Fruit fly (Drosophila melanogaster) whole organism, embryonic: ENCODE measurements around the gene DAAM.

Source experiments
- Aef1 ChIP-seq: fragments of 200-800 bp; sonication (Bioruptor generic); IDR thresholded peaks from 3 replicates; pipeline ENCODE4 v1.3.6; 2022; ENCODE audit warnings: missing biosample characterization, missing genetic modification characterization
- Awh ChIP-seq: fragments of 200-800 bp; sonication (Bioruptor generic); IDR thresholded peaks from 2 replicates; pipeline ENCODE4, ENCODE4 v1.3.6; 2022; ENCODE audit warnings: missing biosample characterization, missing genetic modification characterization
- B-H1 ChIP-seq: fragments of 200-800 bp; sonication (Bioruptor generic); IDR thresholded peaks from 3 replicates; pipeline ENCODE4 v1.3.6; 2022; ENCODE audit warnings: missing biosample characterization, missing genetic modification characterization
- CG10366 ChIP-seq: fragments of 200-800 bp; sonication (Bioruptor generic); IDR thresholded peaks from 2 replicates; pipeline ENCODE4 v1.3.6; 2022; ENCODE audit warnings: missing biosample characterization, missing genetic modification characterization
- CG10565 ChIP-seq: fragments of 200-800 bp; sonication (Bioruptor generic); optimal IDR thresholded peaks from 3 replicates; lab custom pipeline; 2016; ENCODE audit warnings: missing biosample characterization, mild to moderate bottlenecking, missing genetic modification characterization
- CG10959 ChIP-seq: fragments of 200-800 bp; sonication (Bioruptor generic); IDR thresholded peaks from 2 replicates; pipeline ENCODE4 v1.3.6; 2022; ENCODE audit warnings: missing biosample characterization, missing genetic modification characterization
- CG11504 ChIP-seq: fragments of 200-800 bp; sonication (Bioruptor generic); optimal IDR thresholded peaks from 3 replicates; lab custom pipeline; 2019; ENCODE audit warnings: missing biosample characterization, mild to moderate bottlenecking, missing genetic modification characterization, moderate library complexity
- CG12104 ChIP-seq: fragments of 200-800 bp; sonication (Bioruptor generic); optimal IDR thresholded peaks from 3 replicates; lab custom pipeline; 2016; ENCODE audit warnings: missing biosample characterization, missing genetic modification characterization
- CG1233 ChIP-seq: fragments of 200-800 bp; sonication (Bioruptor generic); optimal IDR thresholded peaks from 4 replicates; lab custom pipeline; 2018; ENCODE audit warnings: missing biosample characterization, mild to moderate bottlenecking, missing genetic modification characterization
- CG12769 ChIP-seq: fragments of 200-800 bp; sonication (Bioruptor generic); optimal IDR thresholded peaks from 2 replicates; lab custom pipeline; 2019; ENCODE audit warnings: missing biosample characterization, mild to moderate bottlenecking, missing genetic modification characterization, moderate library complexity
- CG1529 ChIP-seq: fragments of 200-800 bp; sonication (Bioruptor generic); optimal IDR thresholded peaks from 3 replicates; lab custom pipeline; 2018; ENCODE audit warnings: missing biosample characterization, missing genetic modification characterization
- CG16863 ChIP-seq: fragments of 200-800 bp; sonication (Bioruptor generic); optimal IDR thresholded peaks from 3 replicates; lab custom pipeline; 2016; ENCODE audit warnings: missing biosample characterization, missing genetic modification characterization
- CG17829 ChIP-seq: fragments of 200-800 bp; optimal IDR thresholded peaks from 2 replicates; lab custom pipeline; 2019; ENCODE audit warnings: missing biosample characterization, mild to moderate bottlenecking, missing genetic modification characterization, moderate library complexity
- CG1832 ChIP-seq: fragments of 200-800 bp; sonication (Bioruptor generic); optimal IDR thresholded peaks from 2 replicates; lab custom pipeline; 2017; ENCODE audit warnings: missing biosample characterization, mild to moderate bottlenecking, missing genetic modification characterization, inconsistent platforms
- CG2120 ChIP-seq: fragments of 200-800 bp; sonication (Bioruptor generic); optimal IDR thresholded peaks from 3 replicates; lab custom pipeline; 2016; ENCODE audit warnings: missing biosample characterization, missing genetic modification characterization
- CG2199 ChIP-seq: fragments of 200-800 bp; sonication (Bioruptor generic); IDR thresholded peaks from 3 replicates; pipeline ENCODE4 v1.3.6; 2022; ENCODE audit warnings: missing biosample characterization, missing genetic modification characterization
- CG31365 ChIP-seq: fragments of 200-800 bp; sonication (Bioruptor generic); optimal IDR thresholded peaks from 2 replicates; lab custom pipeline; 2018; ENCODE audit warnings: missing biosample characterization, mild to moderate bottlenecking, missing genetic modification characterization
- CG33557 ChIP-seq: fragments of 200-800 bp; sonication (Bioruptor generic); optimal IDR thresholded peaks from 2 replicates; lab custom pipeline; 2019; ENCODE audit warnings: missing biosample characterization, mild to moderate bottlenecking, missing genetic modification characterization, moderate library complexity
- CG34422 ChIP-seq: fragments of 200-800 bp; sonication (Bioruptor generic); IDR thresholded peaks from 3 replicates; pipeline ENCODE4 v1.3.6; 2022; ENCODE audit warnings: missing biosample characterization, missing genetic modification characterization
- CG3847 ChIP-seq: fragments of 200-800 bp; sonication (Bioruptor generic); IDR thresholded peaks from 2 replicates; pipeline ENCODE4 v1.3.6; 2022; ENCODE audit warnings: missing biosample characterization, missing genetic modification characterization
- CG4707 ChIP-seq: fragments of 200-800 bp; sonication (Bioruptor generic); optimal IDR thresholded peaks from 2 replicates; lab custom pipeline; 2018; ENCODE audit warnings: missing biosample characterization, mild to moderate bottlenecking, missing genetic modification characterization, moderate library complexity
- CG4820 ChIP-seq: fragments of 200-800 bp; sonication (Bioruptor generic); optimal IDR thresholded peaks from 3 replicates; lab custom pipeline; 2016; ENCODE audit warnings: missing biosample characterization, missing genetic modification characterization
- CG6813 ChIP-seq: fragments of 200-800 bp; sonication (Bioruptor generic); optimal IDR thresholded peaks from 2 replicates; lab custom pipeline; 2017; ENCODE audit warnings: missing biosample characterization, missing genetic modification characterization, mild to moderate bottlenecking, moderate library complexity, missing genetic modification reagents
- CG9609 ChIP-seq: fragments of 200-800 bp; sonication (Bioruptor generic); optimal IDR thresholded peaks from 3 replicates; lab custom pipeline; 2016; ENCODE audit warnings: missing biosample characterization, missing genetic modification characterization
- CG9932 ChIP-seq: fragments of 200-800 bp; sonication (Bioruptor generic); IDR thresholded peaks from 2 replicates; pipeline ENCODE4 v1.3.6; 2022; ENCODE audit warnings: missing biosample characterization, missing genetic modification characterization
- Dip2 ChIP-seq: fragments of 200-800 bp; sonication (Bioruptor generic); IDR thresholded peaks from 2 replicates; pipeline ENCODE4 v1.3.6; 2022; ENCODE audit warnings: missing biosample characterization, missing genetic modification characterization
- Gug ChIP-seq: fragments of 200-800 bp; sonication (Bioruptor generic); IDR thresholded peaks from 4 replicates; pipeline ENCODE4 v1.3.6; 2022; ENCODE audit warnings: missing biosample characterization, missing genetic modification characterization
- NFAT ChIP-seq: fragments of 200-800 bp; sonication (Bioruptor generic); IDR thresholded peaks from 2 replicates; pipeline ENCODE4 v1.3.6; 2022; ENCODE audit warnings: missing biosample characterization, missing genetic modification characterization
- Oaz ChIP-seq: fragments of 200-800 bp; sonication (Bioruptor generic); IDR thresholded peaks from 2 replicates; pipeline ENCODE4 v1.3.6; 2022; ENCODE audit warnings: missing biosample characterization, missing genetic modification characterization
- Oli ChIP-seq: fragments of 200-800 bp; sonication (Bioruptor generic); optimal IDR thresholded peaks from 2 replicates; lab custom pipeline; 2018; ENCODE audit warnings: missing biosample characterization, mild to moderate bottlenecking, missing genetic modification characterization, moderate library complexity
- Sry-δ ChIP-seq: fragments of 200-800 bp; sonication (Bioruptor generic); optimal IDR thresholded peaks from 2 replicates; lab custom pipeline; 2016; ENCODE audit warnings: missing biosample characterization, missing genetic modification characterization
- Xbp1 ChIP-seq: fragments of 200-800 bp; sonication (Bioruptor generic); optimal IDR thresholded peaks from 3 replicates; lab custom pipeline; 2016; ENCODE audit warnings: missing biosample characterization, mild to moderate bottlenecking, missing genetic modification characterization
- Xrp1 ChIP-seq: fragments of 200-800 bp; sonication (Bioruptor generic); IDR thresholded peaks from 2 replicates; pipeline ENCODE4 v1.3.6; 2022; ENCODE audit warnings: missing biosample characterization, missing genetic modification characterization
- caup ChIP-seq: fragments of 200-800 bp; sonication (Bioruptor generic); optimal IDR thresholded peaks from 3 replicates; lab custom pipeline; 2017; ENCODE audit warnings: missing biosample characterization, mild to moderate bottlenecking, missing genetic modification characterization, moderate library complexity; ENCODE audit not compliant: severe bottlenecking
- chinmo ChIP-seq: fragments of 200-800 bp; sonication (Bioruptor generic); IDR thresholded peaks from 4 replicates; pipeline ENCODE4 v1.3.6; 2022; ENCODE audit warnings: missing biosample characterization, missing genetic modification characterization; ENCODE audit not compliant: partially characterized antibody
- chm ChIP-seq: fragments of 200-800 bp; sonication (Bioruptor generic); IDR thresholded peaks from 2 replicates; pipeline ENCODE4 v1.3.6; 2022; ENCODE audit warnings: missing biosample characterization, missing genetic modification characterization
- corto ChIP-seq: fragments of 200-800 bp; sonication (Bioruptor generic); optimal IDR thresholded peaks from 2 replicates; lab custom pipeline; 2016; ENCODE audit warnings: missing biosample characterization, mild to moderate bottlenecking, missing genetic modification characterization, moderate library complexity
- croc ChIP-seq: fragments of 200-800 bp; sonication (Bioruptor generic); conservative IDR thresholded peaks from 3 replicates; pipeline ENCODE4 v1.3.6; 2022; ENCODE audit warnings: missing biosample characterization, missing genetic modification characterization
- crol ChIP-seq: fragments of 200-800 bp; sonication (Bioruptor generic); IDR thresholded peaks from 2 replicates; pipeline ENCODE4 v1.3.6; 2022; ENCODE audit warnings: missing biosample characterization, missing genetic modification characterization
- emc ChIP-seq: fragments of 200-800 bp; sonication (Bioruptor generic); optimal IDR thresholded peaks from 2 replicates; lab custom pipeline; 2016; ENCODE audit warnings: missing biosample characterization, missing genetic modification characterization
- grau ChIP-seq: fragments of 200-800 bp; optimal IDR thresholded peaks from 3 replicates; lab custom pipeline; 2019; ENCODE audit warnings: missing biosample characterization, mild to moderate bottlenecking, missing genetic modification characterization, moderate library complexity
- gsb-n ChIP-seq: fragments of 200-800 bp; sonication (Bioruptor generic); optimal IDR thresholded peaks from 3 replicates; lab custom pipeline; 2018; ENCODE audit warnings: missing biosample characterization, mild to moderate bottlenecking, missing genetic modification characterization
- gt ChIP-seq: fragments of 200-800 bp; sonication (Bioruptor generic); IDR thresholded peaks from 2 replicates; pipeline ENCODE4 v1.3.6; 2022; ENCODE audit warnings: missing biosample characterization, missing genetic modification characterization
- ham ChIP-seq: fragments of 200-800 bp; sonication (Bioruptor generic); IDR thresholded peaks from 2 replicates; pipeline ENCODE4 v1.3.6; 2022; ENCODE audit warnings: missing biosample characterization, missing genetic modification characterization
- insv ChIP-seq, 2 experiments: fragments of 200-800 bp; sonication (Bioruptor generic); optimal IDR thresholded peaks; 3 replicates each; lab custom pipeline; 2016 to 2018; ENCODE audit warnings: missing biosample characterization in 2 of 2, missing genetic modification characterization in 2 of 2
- peb ChIP-seq: fragments of 200-800 bp; sonication (Bioruptor generic); IDR thresholded peaks from 2 replicates; pipeline ENCODE4 v1.3.6; 2022; ENCODE audit warnings: missing biosample characterization, missing genetic modification characterization
- pnt ChIP-seq: fragments of 200-800 bp; sonication (Bioruptor generic); optimal IDR thresholded peaks from 3 replicates; lab custom pipeline; 2016; ENCODE audit warnings: missing biosample characterization, missing genetic modification characterization
- rib ChIP-seq: fragments of 200-800 bp; sonication (Bioruptor generic); IDR thresholded peaks from 2 replicates; pipeline ENCODE4 v1.3.6; 2022; ENCODE audit warnings: missing biosample characterization, missing genetic modification characterization
- shn ChIP-seq: fragments of 200-800 bp; sonication (Bioruptor generic); optimal IDR thresholded peaks from 3 replicates; lab custom pipeline; 2016; ENCODE audit warnings: missing biosample characterization, missing genetic modification characterization
- sna ChIP-seq: fragments of 200-800 bp; sonication (Bioruptor generic); IDR thresholded peaks from 2 replicates; pipeline ENCODE4 v1.3.6; 2022; ENCODE audit warnings: missing biosample characterization, missing genetic modification characterization; ENCODE audit not compliant: partially characterized antibody

The DAAM gene

dm6 chrX:1276757-1277527, 45.2 kb downstream of the DAAM start (continued):
- TF ChIP-seq caup (GFP tag; lab: Kevin White, UChicago) (peak; percentile 94), crol (GFP tag; lab: Robert Waterston, UW) (peak; percentile 44; the same call in 1 of the 2 replicates), B-H1 (GFP tag; lab: Robert Waterston, UW) (peak; percentile 92), corto (peak; percentile 80), CG9932 (GFP tag; lab: Robert Waterston, UW) (peak; percentile 87), CG4820 (GFP tag; lab: Kevin White, UChicago) (peak; percentile 86), CG33557 (GFP tag; lab: Kevin White, UChicago) (no peak), CG12104 (peak; percentile 84), grau (tag; lab: Kevin White, UChicago) (peak; percentile 89), rib (GFP tag; lab: Robert Waterston, UW) (peak; percentile 89), CG10959 (GFP tag; lab: Robert Waterston, UW) (peak; percentile 62), Gug (GFP tag; lab: Robert Waterston, UW) (peak; percentile 94), CG6813 (GFP tag; lab: Kevin White, UChicago) (peak; percentile 89), CG4707 (peak; percentile 65), Xbp1 (GFP tag; lab: Kevin White, UChicago) (peak; percentile 90), CG9609 (peak; percentile 93), CG34422 (GFP tag; lab: Robert Waterston, UW) (peak; percentile 95), CG10565 (GFP tag; lab: Kevin White, UChicago) (peak; percentile 37), CG1529 (GFP tag; lab: Kevin White, UChicago) (peak; percentile 79), CG2199 (GFP tag; lab: Robert Waterston, UW) (peak; percentile 91; the same call in 2 of the 3 replicates), CG10366 (peak; percentile 93), Aef1 (GFP tag; lab: Robert Waterston, UW) (peak; percentile 91), CG2120 (GFP tag; lab: Kevin White, UChicago) (peak; percentile 94), shn (peak; percentile 80), croc (GFP tag; lab: Robert Waterston, UW) (peak; percentile 83), Oaz (GFP tag; lab: Robert Waterston, UW) (peak; percentile 83), Awh (GFP tag; lab: Robert Waterston, UW) (peak; percentile 92), insv (GFP tag; optimal IDR thresholded peaks at IDR 0.05; lab: Kevin White, UChicago) (peak in 1 of 2 experiments; percentile 1), CG1233 (GFP tag; lab: Kevin White, UChicago) (peak; percentile 80), emc (GFP tag; lab: Kevin White, UChicago) (peak; percentile 81), chm (peak; percentile 91), Xrp1 (peak; percentile 90), CG11504 (peak; percentile 93), CG16863 (GFP tag; lab: Kevin White, UChicago) (peak; percentile 90), chinmo (peak; percentile 78; the same call in 2 of the 4 replicates), Oli (tag; lab: Kevin White, UChicago) (peak; percentile 93), sna (GFP tag; lab: Robert Waterston, UW) (no peak), pnt (GFP tag; lab: Kevin White, UChicago) (peak; percentile 84), CG17829 (tag; lab: Kevin White, UChicago) (peak; percentile 79), CG12769 (tag; lab: Kevin White, UChicago) (peak; percentile 97), CG3847 (GFP tag; lab: Robert Waterston, UW) (peak; percentile 89), Sry-δ (peak; percentile 54), gt (GFP tag; lab: Robert Waterston, UW) (peak; percentile 81), CG31365 (peak; percentile 77), CG1832 (GFP tag; lab: Kevin White, UChicago) (no peak), ham (peak; percentile 75), NFAT (peak; percentile 85), Dip2 (GFP tag; lab: Robert Waterston, UW) (peak; percentile 36; the same call in 1 of the 2 replicates), gsb-n (tag; lab: Kevin White, UChicago) (peak; percentile 47), peb (GFP tag; lab: Robert Waterston, UW) (peak; percentile 84)
